Worm (Caenorhabditis elegans): ENCODE data around the gene Y55F3C.17.

The Y55F3C.17 gene

DNA sequence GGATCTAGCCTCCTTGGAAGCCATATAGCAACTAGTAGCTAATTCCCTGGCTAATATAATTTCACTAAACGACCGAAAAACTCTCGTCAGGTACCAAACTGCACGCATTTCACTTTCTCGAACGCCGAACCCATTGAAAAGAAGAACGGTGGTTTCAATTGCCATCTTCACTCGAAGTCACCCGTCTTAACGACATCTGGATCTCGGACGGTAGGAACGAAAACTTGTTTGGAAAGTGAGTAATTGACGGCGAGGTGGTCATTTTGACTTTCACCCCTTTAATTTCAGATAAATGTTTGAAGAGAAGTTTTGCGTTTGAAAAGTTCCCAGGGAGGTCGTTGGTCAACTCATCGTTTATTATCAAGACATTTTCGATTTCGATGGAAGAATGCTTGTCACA is 13.5 kb downstream of the Y55F3C.17 start:
- no peak for TF ChIP-seq elt-2 (tag; optimal IDR thresholded peaks at IDR 0.05)
- no peak for TF ChIP-seq ztf-4 (tag; optimal IDR thresholded peaks at IDR 0.05)
- no peak for TF ChIP-seq egl-13 (tag; optimal IDR thresholded peaks at IDR 0.05)
- no peak for TF ChIP-seq unc-30 (tag; optimal IDR thresholded peaks at IDR 0.05)
- TF ChIP-seq unc-130 (tag; optimal IDR thresholded peaks at IDR 0.05): no peak
- TF ChIP-seq nhr-90 (tag; optimal IDR thresholded peaks at IDR 0.05; ENCODE audit: poor library complexity): no peak
- TF ChIP-seq nhr-12 (tag; optimal IDR thresholded peaks at IDR 0.05): no peak

ce11 chrIV:684197-684596 is 14.0 kb downstream of the Y55F3C.17 start, which contains the start of gene cutl-28:
Gene cutl-28 (plus strand): TSS chrIV:684497.
- no peak for TF ChIP-seq ztf-4 (tag; optimal IDR thresholded peaks at IDR 0.05)
- peak; percentile 2 for TF ChIP-seq nhr-85 (tag)
- no peak for TF ChIP-seq nhr-20 (tag; optimal IDR thresholded peaks at IDR 0.05)
- TF ChIP-seq irx-1 (tag; optimal IDR thresholded peaks at IDR 0.05): no peak
- no peak for TF ChIP-seq aly-2 (tag; optimal IDR thresholded peaks at IDR 0.05)
- no peak for TF ChIP-seq elt-2 (tag; optimal IDR thresholded peaks at IDR 0.05)
- no peak for TF ChIP-seq unc-30 (tag; optimal IDR thresholded peaks at IDR 0.05)
- TF ChIP-seq ztf-11 (tag; optimal IDR thresholded peaks at IDR 0.05): no peak

ce11 chrIV:682726-683340 is 15.4 kb downstream of the Y55F3C.17 start:
- no peak for TF ChIP-seq nhr-12 (tag; optimal IDR thresholded peaks at IDR 0.05)
- TF ChIP-seq lin-35 (GFP tag; optimal IDR thresholded peaks at IDR 0.05): peak; percentile 52 to 75
- peak; percentile 74 for TF ChIP-seq dsc-1 (tag; optimal IDR thresholded peaks at IDR 0.05)
- no peak for TF ChIP-seq ceh-63 (GFP tag; optimal IDR thresholded peaks at IDR 0.05)
- TF ChIP-seq unc-130 (tag; optimal IDR thresholded peaks at IDR 0.05): no peak
- peak; percentile 35 for TF ChIP-seq nhr-77 (tag; optimal IDR thresholded peaks at IDR 0.05)
- peak; percentile 69 for TF ChIP-seq rnt-1 (tag; optimal IDR thresholded peaks at IDR 0.05)
- peak; percentile 46 for TF ChIP-seq egl-13 (tag; optimal IDR thresholded peaks at IDR 0.05)
- no peak for TF ChIP-seq mef-2 (tag; optimal IDR thresholded peaks at IDR 0.05)
- peak; percentile 46 for TF ChIP-seq skn-1 (tag; optimal IDR thresholded peaks at IDR 0.05)
- TF ChIP-seq aly-2 (tag; optimal IDR thresholded peaks at IDR 0.05): no peak
- no peak for TF ChIP-seq ceh-90 (tag; optimal IDR thresholded peaks at IDR 0.05)
- peak; percentile 24 for TF ChIP-seq jun-1 (tag; optimal IDR thresholded peaks at IDR 0.05)
- no peak for TF ChIP-seq aha-1 (tag; optimal IDR thresholded peaks at IDR 0.05)
- peak; percentile 98 for TF ChIP-seq blmp-1 (tag; optimal IDR thresholded peaks at IDR 0.05)
- peak; percentile 70 for TF ChIP-seq nhr-85 (tag)
- TF ChIP-seq mdl-1 (tag; optimal IDR thresholded peaks at IDR 0.05): peak in 1 of 2 experiments; percentile 65
- 0 out of 2 replicates have a peak, but pooled peaks have one; percentile 31 for TF ChIP-seq grh-1 (GFP tag; IDR thresholded peaks at IDR 0.05)
- TF ChIP-seq nhr-47 (tag; optimal IDR thresholded peaks at IDR 0.05): no peak
- peak; percentile 80 for TF ChIP-seq snu-23 (GFP tag; optimal IDR thresholded peaks at IDR 0.05)
- no peak for TF ChIP-seq zip-4 (GFP tag; optimal IDR thresholded peaks at IDR 0.05)
- no peak for TF ChIP-seq ztf-11 (tag; optimal IDR thresholded peaks at IDR 0.05)
- peak in 2 of 3 experiments; percentile 34 to 63 for TF ChIP-seq dpl-1 (GFP tag; optimal IDR thresholded peaks at IDR 0.05)
- no peak for TF ChIP-seq sptf-1 (tag; optimal IDR thresholded peaks at IDR 0.05)
- TF ChIP-seq hpl-2 (GFP tag; optimal IDR thresholded peaks at IDR 0.05): no peak
- TF ChIP-seq tbx-2 (tag; optimal IDR thresholded peaks at IDR 0.05): peak; percentile 46
- TF ChIP-seq nhr-19 (GFP tag; conservative IDR thresholded peaks at IDR 0.05): peak; percentile 60
- no peak for TF ChIP-seq ces-1 (GFP tag; optimal IDR thresholded peaks at IDR 0.05)
- TF ChIP-seq lin-14 (GFP tag; optimal IDR thresholded peaks at IDR 0.05): peak; percentile 60
- no peak for TF ChIP-seq ets-5 (GFP tag; IDR thresholded peaks at IDR 0.05)
- TF ChIP-seq ztf-4 (tag; optimal IDR thresholded peaks at IDR 0.05): no peak
- no peak for TF ChIP-seq unc-98 (GFP tag; IDR thresholded peaks at IDR 0.05)
- no peak for TF ChIP-seq F16B12.6 (tag; optimal IDR thresholded peaks at IDR 0.05)
- TF ChIP-seq xbp-1 (tag; optimal IDR thresholded peaks at IDR 0.05): peak; percentile 22
- TF ChIP-seq fkh-4 (tag; optimal IDR thresholded peaks at IDR 0.05; ENCODE audit: borderline replicate concordance): no peak
- TF ChIP-seq mep-1 (tag; optimal IDR thresholded peaks at IDR 0.05): peak; percentile 52
- TF ChIP-seq snpc-4 (tag; optimal IDR thresholded peaks at IDR 0.05): peak; percentile 54
- no peak for TF ChIP-seq zag-1 (tag; optimal IDR thresholded peaks at IDR 0.05)
- TF ChIP-seq alr-1 (tag; optimal IDR thresholded peaks at IDR 0.05; ENCODE audit: borderline replicate concordance): no peak
- TF ChIP-seq pax-3 (tag; optimal IDR thresholded peaks at IDR 0.05): peak; percentile 40
- 0 out of 2 replicates have a peak, but pooled peaks have one; percentile 9 for TF ChIP-seq ceh-88 (GFP tag; IDR thresholded peaks at IDR 0.05)
- peak; percentile 28 for TF ChIP-seq fos-1 (tag; optimal IDR thresholded peaks at IDR 0.05)
- no peak for TF ChIP-seq ama-1 (optimal IDR thresholded peaks at IDR 0.05)
